Fruit fly (Drosophila melanogaster): ENCODE measurements around the gene ergic53.

dm6 chr3L:8542213-8542612 is 7.4 kb downstream of the ergic53 start:
- TF ChIP-seq br (optimal IDR thresholded peaks at IDR 0.05) (no peak), Lpt (GFP tag; optimal IDR thresholded peaks at IDR 0.05) (no peak), Dll (GFP tag; IDR thresholded peaks at IDR 0.05; ENCODE audit: partially characterized antibody) (no peak), CG13894 (tag; optimal IDR thresholded peaks at IDR 0.05) (no peak), Camta (GFP tag; optimal IDR thresholded peaks at IDR 0.05) (no peak), Doc2 (GFP tag; IDR thresholded peaks at IDR 0.05) (no peak), CG17385 (GFP tag; optimal IDR thresholded peaks at IDR 0.05) (no peak), stwl (tag; optimal IDR thresholded peaks at IDR 0.05) (no peak), Xbp1 (GFP tag; optimal IDR thresholded peaks at IDR 0.05) (peak; percentile 12), MTF-1 (GFP tag; optimal IDR thresholded peaks at IDR 0.05; ENCODE audit: borderline replicate concordance) (no peak), Hr39 (optimal IDR thresholded peaks at IDR 0.05) (no peak), H2.0 (GFP tag; IDR thresholded peaks at IDR 0.05) (no peak), CG31224 (GFP tag; IDR thresholded peaks at IDR 0.05) (no peak), CTCF (GFP tag; optimal IDR thresholded peaks at IDR 0.05) (no peak)

Data from whole organism, embryonic.